Worm (Caenorhabditis elegans) whole organism, mixed stage, embryonic: ENCODE measurements around the gene str-64.

Experiments
- M03D4.4 ChIP-seq: sonication (generic microtip); optimal IDR thresholded peaks from 2 replicates; lab custom pipeline; 2017; ENCODE audit warnings: mild to moderate bottlenecking, missing genetic modification characterization, missing compliant biosample characterization
- bed-3 ChIP-seq: fragments of 200-800 bp; sonication (Bioruptor generic); optimal IDR thresholded peaks from 3 replicates; lab custom pipeline; 2018; ENCODE audit warnings: mild to moderate bottlenecking, missing genetic modification characterization, moderate library complexity, missing compliant biosample characterization
- blmp-1 ChIP-seq: fragments of 150-350 bp; optimal IDR thresholded peaks from 2 replicates; lab custom pipeline; 2014; ENCODE audit warnings: missing biosample characterization, missing genetic modification characterization
- ceh-39 ChIP-seq: fragments of 150-350 bp; optimal IDR thresholded peaks from 2 replicates; lab custom pipeline; 2014; ENCODE audit warnings: missing biosample characterization, missing genetic modification characterization
- ceh-43 ChIP-seq: fragments of 200-800 bp; sonication (Bioruptor generic); optimal IDR thresholded peaks from 2 replicates; lab custom pipeline; 2018; ENCODE audit warnings: mild to moderate bottlenecking, missing genetic modification characterization, moderate library complexity, missing compliant biosample characterization
- ces-1 ChIP-seq: fragments of 150-350 bp; optimal IDR thresholded peaks from 2 replicates; lab custom pipeline; 2014; ENCODE audit warnings: missing biosample characterization, missing genetic modification reagents, missing genetic modification characterization
- cnd-1 ChIP-seq: fragments of 200-800 bp; sonication (Bioruptor generic); optimal IDR thresholded peaks from 2 replicates; lab custom pipeline; 2018; ENCODE audit warnings: mild to moderate bottlenecking, missing genetic modification characterization, missing compliant biosample characterization
- drap-1 ChIP-seq: fragments of 200-800 bp; sonication (Bioruptor generic); optimal IDR thresholded peaks from 3 replicates; lab custom pipeline; 2018; ENCODE audit warnings: mild to moderate bottlenecking, missing genetic modification characterization, missing compliant biosample characterization
- elt-1 ChIP-seq: sonication (generic microtip); optimal IDR thresholded peaks from 2 replicates; lab custom pipeline; 2017; ENCODE audit warnings: missing genetic modification characterization, mild to moderate bottlenecking, missing compliant biosample characterization, antibody characterized with exemption, moderate library complexity, borderline replicate concordance; ENCODE audit not compliant: insufficient read depth
- elt-3 ChIP-seq: fragments of 150-350 bp; optimal IDR thresholded peaks from 2 replicates; lab custom pipeline; 2014; ENCODE audit warnings: missing biosample characterization, missing genetic modification characterization
- flh-1 ChIP-seq: fragments of 200-800 bp; sonication (Bioruptor generic); optimal IDR thresholded peaks from 2 replicates; lab custom pipeline; 2018; ENCODE audit warnings: mild to moderate bottlenecking, missing genetic modification characterization, moderate library complexity, missing compliant biosample characterization
- ham-2 ChIP-seq: fragments of 200-800 bp; sonication (Bioruptor generic); optimal IDR thresholded peaks from 2 replicates; lab custom pipeline; 2018; ENCODE audit warnings: mild to moderate bottlenecking, missing genetic modification characterization, missing compliant biosample characterization
- hlh-1 ChIP-seq: fragments of 150-350 bp; optimal IDR thresholded peaks from 2 replicates; lab custom pipeline; 2014; ENCODE audit warnings: missing biosample characterization, missing genetic modification reagents, missing genetic modification characterization
- lin-13 ChIP-seq: fragments of 150-350 bp; optimal IDR thresholded peaks from 2 replicates; lab custom pipeline; 2014; ENCODE audit warnings: missing biosample characterization, missing genetic modification characterization
- lin-32 ChIP-seq: fragments of 200-800 bp; sonication (Bioruptor generic); optimal IDR thresholded peaks from 2 replicates; lab custom pipeline; 2018; ENCODE audit warnings: mild to moderate bottlenecking, missing genetic modification characterization, missing compliant biosample characterization
- lsy-2 ChIP-seq: fragments of 150-350 bp; optimal IDR thresholded peaks from 2 replicates; lab custom pipeline; 2014; ENCODE audit warnings: missing biosample characterization, missing genetic modification characterization
- mab-5 ChIP-seq: fragments of 150-350 bp; optimal IDR thresholded peaks from 2 replicates; lab custom pipeline; 2014; ENCODE audit warnings: missing biosample characterization, missing genetic modification characterization
- mep-1 ChIP-seq: fragments of 150-350 bp; optimal IDR thresholded peaks from 2 replicates; lab custom pipeline; 2017; ENCODE audit warnings: missing biosample characterization, missing genetic modification reagents, missing genetic modification characterization, inconsistent platforms
- mls-2 ChIP-seq: sonication (generic microtip); optimal IDR thresholded peaks from 2 replicates; lab custom pipeline; 2016; ENCODE audit warnings: mild to moderate bottlenecking, missing genetic modification characterization, moderate library complexity, missing compliant biosample characterization
- nhr-12 ChIP-seq: fragments of 150-350 bp; optimal IDR thresholded peaks from 2 replicates; lab custom pipeline; 2014; ENCODE audit warnings: missing biosample characterization, missing genetic modification characterization
- nhr-2 ChIP-seq: fragments of 150-350 bp; optimal IDR thresholded peaks from 2 replicates; lab custom pipeline; 2014; ENCODE audit warnings: missing biosample characterization, missing genetic modification characterization
- nhr-237 ChIP-seq: fragments of 150-350 bp; optimal IDR thresholded peaks from 2 replicates; lab custom pipeline; 2014; ENCODE audit warnings: missing biosample characterization, missing genetic modification characterization
- nhr-28 ChIP-seq: fragments of 150-350 bp; optimal IDR thresholded peaks from 2 replicates; lab custom pipeline; 2014; ENCODE audit warnings: missing biosample characterization, missing genetic modification characterization
- nhr-76 ChIP-seq: sonication (generic microtip); optimal IDR thresholded peaks from 2 replicates; lab custom pipeline; 2017; ENCODE audit warnings: missing biosample characterization, missing genetic modification characterization
- pha-4 ChIP-seq: fragments of 150-350 bp; optimal IDR thresholded peaks from 2 replicates; lab custom pipeline; 2018; ENCODE audit warnings: missing biosample characterization, missing genetic modification reagents, missing genetic modification characterization
- sem-2 ChIP-seq: fragments of 200-800 bp; sonication (Bioruptor generic); optimal IDR thresholded peaks from 2 replicates; lab custom pipeline; 2018; ENCODE audit warnings: mild to moderate bottlenecking, missing genetic modification characterization, missing compliant biosample characterization
- snpc-4 ChIP-seq: fragments of 150-350 bp; optimal IDR thresholded peaks from 2 replicates; lab custom pipeline; 2014; ENCODE audit warnings: missing biosample characterization, missing genetic modification characterization
- sptf-1 ChIP-seq: sonication (generic microtip); optimal IDR thresholded peaks from 2 replicates; lab custom pipeline; 2017; ENCODE audit warnings: mild to moderate bottlenecking, missing genetic modification characterization, moderate library complexity, missing compliant biosample characterization
- tbx-8 ChIP-seq: fragments of 200-800 bp; sonication (Bioruptor generic); optimal IDR thresholded peaks from 2 replicates; lab custom pipeline; 2018; ENCODE audit warnings: mild to moderate bottlenecking, missing genetic modification characterization, moderate library complexity, missing compliant biosample characterization
- unc-120 ChIP-seq: sonication (generic microtip); optimal IDR thresholded peaks from 2 replicates; lab custom pipeline; 2017; ENCODE audit warnings: missing genetic modification characterization, missing compliant biosample characterization; ENCODE audit not compliant: poor library complexity, severe bottlenecking
- unc-39 ChIP-seq: fragments of 150-350 bp; optimal IDR thresholded peaks from 2 replicates; lab custom pipeline; 2014; ENCODE audit warnings: missing biosample characterization, missing genetic modification characterization
- unc-62 ChIP-seq: fragments of 150-350 bp; optimal IDR thresholded peaks from 2 replicates; lab custom pipeline; 2014; ENCODE audit warnings: missing biosample characterization, missing genetic modification reagents, missing genetic modification characterization
- zip-8 ChIP-seq: fragments of 150-350 bp; optimal IDR thresholded peaks from 2 replicates; lab custom pipeline; 2014; ENCODE audit warnings: missing biosample characterization, missing genetic modification characterization
- ztf-11 ChIP-seq: fragments of 150-350 bp; optimal IDR thresholded peaks from 2 replicates; lab custom pipeline; 2014; ENCODE audit warnings: missing biosample characterization, missing genetic modification characterization

Gene str-64

ce11 chrV:3244703-3245102 is 38.4 kb upstream of the str-64 start, which contains the start of gene srj-7:
TSS of gene srj-7 (plus strand) at chrV:3245003.
- TF ChIP-seq drap-1 (GFP tag; lab: Kevin White, UChicago) (no peak), ces-1 (no peak), unc-120 (tag; lab: Kevin White, UChicago) (no peak), lin-13 (no peak), bed-3 (GFP tag; lab: Kevin White, UChicago) (no peak), unc-39 (no peak), tbx-8 (GFP tag; lab: Kevin White, UChicago) (no peak), lsy-2 (tag; lab: Kevin White, UChicago) (no peak), flh-1 (no peak), ceh-43 (GFP tag; lab: Kevin White, UChicago) (no peak), nhr-2 (tag; lab: Kevin White, UChicago) (no peak), unc-62 (GFP tag; lab: Kevin White, UChicago) (no peak)

- no peak for TF ChIP-seq cnd-1 (tag; lab: Kevin White, UChicago)
- no peak for TF ChIP-seq ham-2 (GFP tag; lab: Kevin White, UChicago)
- no peak for TF ChIP-seq nhr-12 (tag; lab: Kevin White, UChicago)
- no peak for TF ChIP-seq bed-3 (GFP tag; lab: Kevin White, UChicago)
- no peak for TF ChIP-seq ces-1
- no peak for TF ChIP-seq mab-5
- no peak for TF ChIP-seq lin-32 (GFP tag; lab: Kevin White, UChicago)
- no peak for TF ChIP-seq pha-4
- TF ChIP-seq tbx-8 (GFP tag; lab: Kevin White, UChicago), result no peak
- TF ChIP-seq zip-8 (tag; lab: Kevin White, UChicago), result no peak
- no peak for TF ChIP-seq mep-1 (tag; lab: Kevin White, UChicago)
- TF ChIP-seq sem-2, result no peak
- no peak for TF ChIP-seq hlh-1 (tag; lab: Kevin White, UChicago)
- no peak for TF ChIP-seq snpc-4 (tag; lab: Kevin White, UChicago)
Measured at ce11 chrV:3247515-3247914, 35.5 kb upstream of the str-64 start, which contains the start of gene srj-8. TSS of gene srj-8 (plus strand) at chrV:3247815.

- no peak for TF ChIP-seq nhr-12 (tag; lab: Kevin White, UChicago)
- TF ChIP-seq sptf-1 (tag; lab: Kevin White, UChicago), result no peak
- no peak for TF ChIP-seq lin-32 (GFP tag; lab: Kevin White, UChicago)
- no peak for TF ChIP-seq elt-3 (tag; lab: Kevin White, UChicago)
- TF ChIP-seq elt-1 (tag; lab: Kevin White, UChicago), result no peak
- no peak for TF ChIP-seq zip-8 (tag; lab: Kevin White, UChicago)
- TF ChIP-seq lin-13, result no peak
- TF ChIP-seq cnd-1 (tag; lab: Kevin White, UChicago), result no peak
- TF ChIP-seq mls-2 (tag; lab: Kevin White, UChicago), result no peak
- no peak for TF ChIP-seq mep-1 (tag; lab: Kevin White, UChicago)
- TF ChIP-seq hlh-1 (tag; lab: Kevin White, UChicago), result no peak
- no peak for TF ChIP-seq unc-120 (tag; lab: Kevin White, UChicago)
Measured at ce11 chrV:3250153-3250552, 32.9 kb upstream of the str-64 start, which contains the start of gene T28A11.13. TSS of gene T28A11.13 (minus strand) at chrV:3250253.

DNA sequence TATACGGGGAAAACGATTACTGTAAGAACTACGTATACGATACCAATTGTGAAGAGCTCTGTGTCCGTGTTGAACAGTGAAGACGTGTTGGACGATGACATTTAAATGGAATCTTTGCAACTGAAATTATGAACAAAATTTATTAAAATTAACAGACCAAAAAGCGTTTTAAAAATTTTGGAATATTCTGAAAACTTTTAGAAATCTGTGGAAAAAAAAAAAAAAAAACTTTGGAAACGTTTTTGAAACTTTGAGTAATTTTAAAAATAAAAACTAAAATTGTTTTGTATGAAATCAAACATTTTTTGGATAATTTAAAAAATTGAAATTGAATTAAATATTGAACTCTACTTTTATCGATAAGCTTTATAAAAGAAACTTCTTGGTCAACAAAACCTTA is 27.0 kb upstream of the str-64 start, which contains the start of gene srt-63:
srt-63 (minus strand) TSS at position 101 of the 400 bp plus-strand sequence.
- TF ChIP-seq sem-2 (no peak), nhr-76 (tag; lab: Kevin White, UChicago) (no peak), blmp-1 (no peak), cnd-1 (tag; lab: Kevin White, UChicago) (no peak), unc-39 (no peak), unc-120 (tag; lab: Kevin White, UChicago) (no peak), lin-32 (GFP tag; lab: Kevin White, UChicago) (no peak), ceh-43 (GFP tag; lab: Kevin White, UChicago) (no peak), mep-1 (tag; lab: Kevin White, UChicago) (no peak), flh-1 (no peak), sptf-1 (tag; lab: Kevin White, UChicago) (no peak), nhr-237 (tag; lab: Kevin White, UChicago) (no peak), ztf-11 (tag; lab: Kevin White, UChicago) (no peak)

DNA sequence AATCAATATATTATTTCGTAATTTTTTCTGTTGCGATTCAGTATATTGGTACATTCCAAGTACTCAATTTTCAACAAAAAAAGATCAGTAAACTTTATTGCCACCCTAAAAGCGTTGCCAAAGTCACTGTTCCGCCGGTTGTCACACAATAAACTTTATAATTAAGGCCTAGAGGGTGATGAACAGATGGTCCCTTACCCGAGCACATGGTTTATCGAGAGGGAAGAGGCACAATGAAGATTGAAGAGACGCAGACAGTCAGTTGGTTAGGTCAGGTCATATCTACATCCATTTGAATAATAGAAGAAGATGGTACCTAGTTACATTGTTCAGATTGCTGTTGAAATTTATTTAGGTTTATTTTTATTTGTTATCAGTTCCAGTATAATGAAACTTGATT is 26.2 kb upstream of the str-64 start:
- TF ChIP-seq nhr-2 (tag; lab: Kevin White, UChicago), result peak; percentile 61
- TF ChIP-seq cnd-1 (tag; lab: Kevin White, UChicago), result peak; percentile 93
- no peak for TF ChIP-seq flh-1
- no peak for TF ChIP-seq lin-13
- TF ChIP-seq drap-1 (GFP tag; lab: Kevin White, UChicago), result no peak
- TF ChIP-seq tbx-8 (GFP tag; lab: Kevin White, UChicago), result no peak
- peak; percentile 87 for TF ChIP-seq hlh-1 (tag; lab: Kevin White, UChicago)
- TF ChIP-seq nhr-28 (tag; lab: Kevin White, UChicago), result no peak
- no peak for TF ChIP-seq ceh-43 (GFP tag; lab: Kevin White, UChicago)
- no peak for TF ChIP-seq ceh-39 (tag; lab: Kevin White, UChicago)
- TF ChIP-seq elt-3 (tag; lab: Kevin White, UChicago), result no peak
- TF ChIP-seq lin-32 (GFP tag; lab: Kevin White, UChicago), result peak; percentile 88
- TF ChIP-seq zip-8 (tag; lab: Kevin White, UChicago), result no peak
- TF ChIP-seq pha-4, result no peak
- no peak for TF ChIP-seq sptf-1 (tag; lab: Kevin White, UChicago)
- TF ChIP-seq M03D4.4 (tag; lab: Kevin White, UChicago), result no peak
- TF ChIP-seq mep-1 (tag; lab: Kevin White, UChicago), result peak; percentile 14
- no peak for TF ChIP-seq mab-5
- TF ChIP-seq nhr-12 (tag; lab: Kevin White, UChicago), result no peak
- TF ChIP-seq, all 35 proteins: peak for 5
